Worm (Caenorhabditis elegans): Measurements from ENCODE around the gene sams-4.

ce11 chrIV:5867189-5867588, 21.0 kb upstream of the sams-4 start, which contains the start of gene C06E7.88:
- no peak for TF ChIP-seq lin-11 (tag; optimal IDR thresholded peaks at IDR 0.05)
- no peak for TF ChIP-seq snpc-4 (tag; optimal IDR thresholded peaks at IDR 0.05)
- TF ChIP-seq R02D3.7 (tag; optimal IDR thresholded peaks at IDR 0.05) = no peak
- TF ChIP-seq nhr-11 (tag; optimal IDR thresholded peaks at IDR 0.05) = no peak
- TF ChIP-seq zag-1 (tag; optimal IDR thresholded peaks at IDR 0.05) = no peak
- TF ChIP-seq alr-1 (tag; optimal IDR thresholded peaks at IDR 0.05) = no peak
